Worm (Caenorhabditis elegans): ENCODE data around the gene W04G3.10.

- TF ChIP-seq ets-4 (tag; optimal IDR thresholded peaks at IDR 0.05): peak; percentile 22
- peak; percentile 53 for TF ChIP-seq lin-11 (tag; optimal IDR thresholded peaks at IDR 0.05)
- peak; percentile 19 for TF ChIP-seq Y22D7AL.16 (tag; optimal IDR thresholded peaks at IDR 0.05)
- peak; percentile 64 for TF ChIP-seq C08G9.2 (tag; optimal IDR thresholded peaks at IDR 0.05)
- TF ChIP-seq pax-1 (tag; optimal IDR thresholded peaks at IDR 0.05): no peak
- no peak for TF ChIP-seq ama-1 (optimal IDR thresholded peaks at IDR 0.05)
- TF ChIP-seq unc-3 (GFP tag; conservative IDR thresholded peaks at IDR 0.05): peak; percentile 77
- peak; percentile 55 for TF ChIP-seq unc-3 (tag; optimal IDR thresholded peaks at IDR 0.05)
- no peak for TF ChIP-seq pros-1 (tag; optimal IDR thresholded peaks at IDR 0.05)
- peak; percentile 56 for TF ChIP-seq fkh-10 (GFP tag; optimal IDR thresholded peaks at IDR 0.05)
- no peak for TF ChIP-seq hlh-15 (tag; optimal IDR thresholded peaks at IDR 0.05)
- TF ChIP-seq nhr-11 (tag; optimal IDR thresholded peaks at IDR 0.05): no peak
These were observed 17.4 kb upstream of the W04G3.10 start for ce11 chrX:11095480-11095879.
